Worm (Caenorhabditis elegans): ENCODE measurements around the gene R02D1.2.
"Not testable (repeated sequence)": the region's sequence is repeated elsewhere in the genome, so short reads cannot be mapped to it uniquely, and the experiment has no call there.

Gene R02D1.2

DNA sequence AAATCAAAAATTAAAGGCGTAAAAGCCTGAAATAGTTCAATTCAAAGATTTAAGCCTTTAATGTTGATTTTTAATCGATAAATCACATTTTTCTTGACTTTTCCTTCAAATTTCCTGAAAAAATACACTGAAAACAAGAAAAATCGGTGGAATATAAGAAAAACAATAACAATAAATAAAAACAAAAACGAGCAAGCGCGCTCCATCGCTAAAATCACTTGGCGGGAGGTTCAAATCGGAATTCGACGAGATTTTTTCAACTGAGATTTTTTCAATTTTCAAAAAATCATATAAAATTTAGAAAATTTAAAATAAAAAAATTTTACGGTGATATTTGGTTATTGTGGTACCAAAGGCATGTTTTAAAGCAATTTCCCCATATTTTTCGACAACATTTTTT lies 16.9 kb upstream of the R02D1.2 start:
- no peak for TF ChIP-seq ceh-28 (tag; optimal IDR thresholded peaks at IDR 0.05)
- TF ChIP-seq madf-5 (GFP tag; IDR thresholded peaks at IDR 0.05) = no peak
- TF ChIP-seq lin-38 (GFP tag; IDR thresholded peaks at IDR 0.05) = peak; percentile 43
- TF ChIP-seq egl-43 (GFP tag; IDR thresholded peaks at IDR 0.05) = no peak
- no peak for TF ChIP-seq ceh-82 (tag; optimal IDR thresholded peaks at IDR 0.05)
- no peak for TF ChIP-seq madf-9 (GFP tag; conservative IDR thresholded peaks at IDR 0.05)
- no peak for TF ChIP-seq set-16 (GFP tag; IDR thresholded peaks at IDR 0.05)
- TF ChIP-seq dpl-1 (GFP tag; optimal IDR thresholded peaks at IDR 0.05) = peak; percentile 50
- TF ChIP-seq egl-27 (tag; optimal IDR thresholded peaks at IDR 0.05) = no peak

DNA sequence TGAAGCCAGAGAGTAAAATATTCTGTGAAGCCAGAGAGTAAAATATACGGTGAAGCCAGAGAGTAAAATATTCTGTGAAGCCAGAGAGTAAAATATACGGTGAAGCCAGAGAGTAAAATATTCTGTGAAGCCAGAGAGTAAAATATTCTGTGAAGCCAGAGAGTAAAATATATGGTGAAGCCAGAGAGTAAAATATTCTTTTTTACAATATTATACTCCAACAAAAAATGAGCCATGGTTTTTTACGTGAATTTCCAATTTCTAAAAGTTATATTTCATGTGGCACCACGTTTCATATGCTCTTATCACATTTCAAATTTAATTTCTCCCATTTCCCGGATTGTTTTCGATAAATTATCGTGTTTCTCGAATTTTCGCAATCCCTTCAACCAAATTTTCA lies 13.9 kb upstream of the R02D1.2 start, which contains the start of gene irld-1:
Gene irld-1 (plus strand): TSS at position 301 of the 400 bp plus-strand sequence.
- TF ChIP-seq nhr-11 (tag; optimal IDR thresholded peaks at IDR 0.05); ceh-62 (tag; optimal IDR thresholded peaks at IDR 0.05); cey-2 (tag; optimal IDR thresholded peaks at IDR 0.05; ENCODE audit: borderline replicate concordance, insufficient read depth): not testable (repeated sequence)

DNA sequence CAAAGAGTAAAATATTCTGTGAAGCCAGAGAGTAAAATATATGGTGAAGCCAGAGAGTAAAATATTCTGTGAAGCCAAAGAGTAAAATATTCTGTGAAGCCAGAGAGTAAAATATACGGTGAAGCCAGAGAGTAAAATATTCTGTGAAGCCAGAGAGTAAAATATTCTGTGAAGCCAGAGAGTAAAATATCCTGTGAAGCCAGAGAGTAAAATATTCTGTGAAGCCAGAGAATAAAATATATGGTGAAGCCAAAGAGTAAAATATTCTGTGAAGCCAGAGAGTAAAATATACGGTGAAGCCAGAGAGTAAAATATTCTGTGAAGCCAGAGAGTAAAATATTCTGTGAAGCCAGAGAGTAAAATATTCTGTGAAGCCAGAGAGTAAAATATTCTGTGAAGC lies 10.9 kb upstream of the R02D1.2 start:
- peak in 1 of 2 experiments; percentile 76; a peak in 1 of 4 replicates for TF ChIP-seq madf-5 (GFP tag; IDR thresholded peaks at IDR 0.05)

DNA sequence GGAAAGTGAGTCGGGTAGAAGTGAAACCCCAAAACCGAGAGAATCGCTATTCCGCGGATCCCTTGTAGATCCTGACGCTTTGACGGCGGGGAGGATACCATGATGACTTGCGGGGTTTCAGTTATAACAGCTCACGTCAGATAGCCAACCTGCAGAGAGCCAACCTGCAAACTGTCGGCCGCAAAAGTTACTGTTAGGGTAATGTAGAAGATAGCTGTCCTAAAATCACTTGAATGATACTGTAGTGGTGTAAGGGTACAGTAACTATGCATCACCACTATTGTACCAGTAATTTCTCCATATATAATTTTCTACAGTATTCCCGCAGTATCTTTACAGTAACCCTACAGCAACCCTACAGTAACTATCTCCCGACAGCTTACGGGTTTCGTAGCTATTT lies 9.8 kb upstream of the R02D1.2 start, which contains the start of gene oac-12:
Gene oac-12 (minus strand): TSS at position 101 of the 400 bp plus-strand sequence.
- TF ChIP-seq ceh-32 (tag; optimal IDR thresholded peaks at IDR 0.05; ENCODE audit: poor library complexity) (no peak), zfp-3 (GFP tag; conservative IDR thresholded peaks at IDR 0.05) (no peak), ceh-20 (GFP tag; IDR thresholded peaks at IDR 0.05) (no peak), lir-3 (tag; optimal IDR thresholded peaks at IDR 0.05) (no peak), snpc-4 (tag; optimal IDR thresholded peaks at IDR 0.05) (no peak), unc-130 (GFP tag; optimal IDR thresholded peaks at IDR 0.05) (no peak), tag-97 (GFP tag; IDR thresholded peaks at IDR 0.05) (no peak), nhr-11 (tag; optimal IDR thresholded peaks at IDR 0.05) (no peak), fos-1 (tag; optimal IDR thresholded peaks at IDR 0.05) (no peak), T26A8.4 (GFP tag; IDR thresholded peaks at IDR 0.05) (no peak), hlh-11 (tag; optimal IDR thresholded peaks at IDR 0.05) (no peak), set-16 (GFP tag; IDR thresholded peaks at IDR 0.05) (no peak), nhr-41 (GFP tag; IDR thresholded peaks at IDR 0.05) (no peak), lin-13 (GFP tag; optimal IDR thresholded peaks at IDR 0.05) (no peak), F10B5.3 (tag; optimal IDR thresholded peaks at IDR 0.05) (no peak), T20F7.1 (GFP tag; optimal IDR thresholded peaks at IDR 0.05) (no peak), rbr-2 (tag; optimal IDR thresholded peaks at IDR 0.05) (no peak), Y5F2A.4 (GFP tag; optimal IDR thresholded peaks at IDR 0.05) (no peak), R02D3.7 (tag; optimal IDR thresholded peaks at IDR 0.05) (no peak), ces-1 (GFP tag; optimal IDR thresholded peaks at IDR 0.05) (no peak)

DNA sequence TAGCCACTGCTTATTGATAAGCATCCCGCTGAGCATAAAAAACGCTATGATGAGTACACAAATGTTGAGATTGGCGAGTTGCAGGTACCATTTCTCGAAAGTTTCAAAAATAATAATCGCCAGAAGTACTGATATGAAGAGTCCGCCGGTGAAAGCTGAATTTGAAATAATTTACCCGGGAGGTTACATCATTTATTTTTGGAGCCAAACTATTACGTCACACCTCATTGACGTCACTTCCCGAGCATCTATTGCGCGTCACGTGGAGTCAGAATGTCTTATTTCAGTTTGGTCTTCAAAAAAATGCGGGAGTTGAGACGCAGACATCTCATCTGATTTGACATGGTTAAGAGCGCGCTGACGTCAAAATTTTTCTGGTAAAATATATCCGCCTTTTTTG lies 8.2 kb upstream of the R02D1.2 start:
- no peak for TF ChIP-seq ceh-62 (tag; optimal IDR thresholded peaks at IDR 0.05)
- TF ChIP-seq hlh-11 (tag; optimal IDR thresholded peaks at IDR 0.05) = no peak

DNA sequence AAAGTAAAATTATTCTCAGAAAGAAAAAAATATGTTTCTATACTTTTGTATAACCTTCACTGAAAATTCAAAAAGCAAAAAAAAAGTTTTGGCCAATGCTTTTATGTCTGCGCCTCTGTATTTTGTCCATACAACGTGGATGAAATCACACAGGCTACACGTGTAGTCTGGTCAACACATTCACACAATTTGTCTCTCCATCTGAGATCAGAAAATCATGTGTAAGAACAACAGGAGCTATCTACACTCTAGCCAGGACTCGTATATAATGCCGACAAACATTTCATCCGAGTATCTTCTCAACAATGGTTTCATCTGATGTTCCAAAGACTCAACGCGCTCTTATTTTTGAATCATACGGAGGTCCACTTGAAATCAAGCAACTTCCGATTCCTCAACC lies 4.2 kb upstream of the R02D1.2 start, which contains the start of gene D2063.1:
Gene D2063.1 (plus strand): TSS at position 281 of the 400 bp plus-strand sequence.
- TF ChIP-seq nhr-11 (tag; optimal IDR thresholded peaks at IDR 0.05) = peak; percentile 89
- no peak for TF ChIP-seq mxl-2 (GFP tag; conservative IDR thresholded peaks at IDR 0.05)
- no peak for TF ChIP-seq daf-19 (GFP tag; conservative IDR thresholded peaks at IDR 0.05)
- TF ChIP-seq nhr-28 (tag; optimal IDR thresholded peaks at IDR 0.05) = peak; percentile 23

Measured in whole organism, L4 larva.